Fruit fly (Drosophila melanogaster) whole organism, pupa: ENCODE results near the gene Cby.

Experiments
- CG13204 ChIP-seq: fragments of 200-800 bp; sonication (Bioruptor generic); optimal IDR thresholded peaks from 2 replicates; lab custom pipeline; 2018; ENCODE audit warnings: missing biosample characterization, mild to moderate bottlenecking, missing genetic modification characterization, moderate library complexity
- CG15710 ChIP-seq: fragments of 200-800 bp; sonication (Bioruptor generic); optimal IDR thresholded peaks from 2 replicates; lab custom pipeline; 2018; ENCODE audit warnings: missing biosample characterization, mild to moderate bottlenecking, missing genetic modification characterization, moderate library complexity
- CG17806 ChIP-seq: fragments of 200-800 bp; sonication (Bioruptor generic); optimal IDR thresholded peaks from 2 replicates; lab custom pipeline; 2018; ENCODE audit warnings: missing biosample characterization, mild to moderate bottlenecking, missing genetic modification characterization, moderate library complexity
- CG8159 ChIP-seq: fragments of 200-800 bp; sonication (Bioruptor generic); optimal IDR thresholded peaks from 3 replicates; lab custom pipeline; 2018; ENCODE audit warnings: missing biosample characterization, mild to moderate bottlenecking, missing genetic modification characterization, moderate library complexity
- EcR ChIP-seq: fragments of 200-800 bp; sonication (Bioruptor generic); optimal IDR thresholded peaks from 3 replicates; lab custom pipeline; 2019; ENCODE audit warnings: missing biosample characterization, missing genetic modification characterization, mild to moderate bottlenecking, moderate library complexity, missing genetic modification reagents
- Ets98B ChIP-seq: fragments of 200-800 bp; sonication (Bioruptor generic); IDR thresholded peaks from 2 replicates; pipeline ENCODE4 v1.3.6; 2022; ENCODE audit warnings: missing biosample characterization, missing genetic modification characterization
- Pif1A ChIP-seq: fragments of 200-800 bp; sonication (Bioruptor generic); optimal IDR thresholded peaks from 3 replicates; lab custom pipeline; 2016; ENCODE audit warnings: missing biosample characterization, missing genetic modification characterization
- fd96Ca ChIP-seq: fragments of 200-800 bp; sonication (Bioruptor generic); IDR thresholded peaks from 3 replicates; pipeline ENCODE4 v1.3.6; 2022; ENCODE audit warnings: missing biosample characterization, missing genetic modification characterization
- gl ChIP-seq: fragments of 200-800 bp; sonication (Bioruptor generic); optimal IDR thresholded peaks from 2 replicates; lab custom pipeline; 2018; ENCODE audit warnings: missing biosample characterization, mild to moderate bottlenecking, missing genetic modification characterization

DNA sequence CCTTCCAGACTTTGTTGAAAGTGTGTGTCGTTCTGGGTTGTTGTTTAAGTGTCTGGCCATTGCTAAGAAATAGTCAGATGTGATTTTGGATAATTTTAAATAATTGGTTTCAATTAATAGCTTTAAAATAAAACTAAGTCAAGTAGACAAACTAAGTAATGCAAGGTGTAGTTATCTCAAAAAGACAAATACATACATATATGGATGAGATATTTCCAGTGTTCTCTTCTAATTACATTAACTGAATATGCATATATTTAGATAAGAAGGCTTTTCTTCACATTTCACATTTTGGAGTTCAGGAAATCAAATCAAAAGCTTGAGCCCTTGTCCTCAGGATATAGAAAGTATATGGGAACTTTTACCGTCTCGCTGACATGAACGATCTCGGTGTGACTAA is 9.8 kb downstream of the Cby start, which contains the start of gene P5CDh2:
- TF ChIP-seq fd96Ca (no peak), Pif1A (no peak), CG8159 (tag; lab: Kevin White, UChicago) (no peak), CG17806 (no peak), Ets98B (GFP tag; lab: Robert Waterston, UW) (no peak), gl (no peak), EcR (GFP tag; lab: Kevin White, UChicago) (no peak), CG15710 (no peak), CG13204 (GFP tag; lab: Kevin White, UChicago) (no peak)
